Worm (Caenorhabditis elegans): ENCODE results near the gene clc-32.

DNA sequence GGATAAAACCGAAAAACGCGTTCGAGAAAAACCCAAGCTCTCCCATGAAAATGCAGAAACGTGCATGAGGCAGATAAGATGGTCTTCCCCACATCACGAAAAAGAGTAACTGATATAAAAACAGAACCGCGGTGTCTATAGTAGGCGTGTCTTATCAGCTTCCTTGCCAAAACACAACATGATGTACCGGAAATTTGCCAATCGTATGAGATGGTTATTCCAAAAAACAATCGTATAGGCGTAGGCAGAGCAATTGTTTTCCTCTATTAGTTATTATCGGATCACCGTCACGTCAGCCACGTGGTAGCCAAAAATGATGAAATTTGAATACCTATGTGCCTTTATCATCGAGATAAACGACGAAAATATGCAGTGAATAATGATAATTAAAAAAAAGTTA, 41.5 kb downstream of the clc-32 start, which contains the start of gene str-7:
- no peak for TF ChIP-seq F44E2.7 (GFP tag; IDR thresholded peaks at IDR 0.05)
- no peak for TF ChIP-seq tag-97 (GFP tag; IDR thresholded peaks at IDR 0.05)
- TF ChIP-seq jun-1 (tag; optimal IDR thresholded peaks at IDR 0.05), result no peak
- no peak for TF ChIP-seq dve-1 (tag; optimal IDR thresholded peaks at IDR 0.05; ENCODE audit: insufficient read depth)
- TF ChIP-seq unc-62 (GFP tag; optimal IDR thresholded peaks at IDR 0.05 in 1 of 2), result no peak
- TF ChIP-seq unc-62 (tag; optimal IDR thresholded peaks at IDR 0.05), result no peak
- no peak for TF ChIP-seq unc-39 (tag; optimal IDR thresholded peaks at IDR 0.05)
- TF ChIP-seq nhr-11 (tag; optimal IDR thresholded peaks at IDR 0.05), result no peak
- TF ChIP-seq lin-15B (tag; optimal IDR thresholded peaks at IDR 0.05), result no peak
- no peak for TF ChIP-seq nhr-10 (tag; optimal IDR thresholded peaks at IDR 0.05)
- TF ChIP-seq F10B5.3 (tag; optimal IDR thresholded peaks at IDR 0.05), result no peak
